Worm (Caenorhabditis elegans): ENCODE results near the gene R07E3.1.

ce11 chrX:10355650-10356049 lies 14.7 kb upstream of the R07E3.1 start, which contains the start of gene R07E3.7:
- TF ChIP-seq nhr-12 (tag; optimal IDR thresholded peaks at IDR 0.05) (no peak), ceh-83 (GFP tag; optimal IDR thresholded peaks at IDR 0.05) (no peak), lin-32 (GFP tag; optimal IDR thresholded peaks at IDR 0.05) (no peak), ces-1 (GFP tag; optimal IDR thresholded peaks at IDR 0.05) (no peak), nhr-2 (tag; optimal IDR thresholded peaks at IDR 0.05) (no peak), mab-5 (tag; optimal IDR thresholded peaks at IDR 0.05) (no peak), drap-1 (GFP tag; optimal IDR thresholded peaks at IDR 0.05) (no peak), elt-1 (tag; optimal IDR thresholded peaks at IDR 0.05; ENCODE audit: borderline replicate concordance, insufficient read depth) (no peak), unc-62 (GFP tag; optimal IDR thresholded peaks at IDR 0.05) (no peak), lsy-2 (tag; optimal IDR thresholded peaks at IDR 0.05) (no peak), ceh-43 (GFP tag; optimal IDR thresholded peaks at IDR 0.05) (no peak), ztf-11 (tag; optimal IDR thresholded peaks at IDR 0.05) (no peak), pha-4 (tag; optimal IDR thresholded peaks at IDR 0.05) (no peak)

Measured in whole organism, mixed stage, embryonic.